Fruit fly (Drosophila melanogaster) whole organism: Measurements from ENCODE around the gene Pxn.

Experiments
- CG8478 ChIP-seq: fragments of >200 bp; optimal IDR thresholded peaks from 2 replicates; lab custom pipeline; 2018; ENCODE audit warnings: inconsistent platforms
- Dll ChIP-seq: fragments of >200 bp; optimal IDR thresholded peaks from 2 replicates; lab custom pipeline; 2017
- EcR ChIP-seq, 2 experiments: fragments of >200 bp; optimal IDR thresholded peaks; 2 replicates each; lab custom pipeline; 2017; ENCODE audit warnings: missing biosample characterization in 2 of 2, missing genetic modification characterization in 2 of 2, missing genetic modification reagents in 2 of 2
- psq ChIP-seq: fragments of >200 bp; optimal IDR thresholded peaks from 2 replicates; lab custom pipeline; 2017

dm6 chr3L:2581857-2582256 lies 48.0 kb downstream of the Pxn start:
- TF ChIP-seq Dll (lab: Kevin White, UChicago) (no peak), CG8478 (lab: Kevin White, UChicago) (no peak), EcR (GFP tag; optimal IDR thresholded peaks at IDR 0.05; lab: Kevin White, UChicago) (no peak), psq (lab: Kevin White, UChicago) (no peak)
